Fruit fly (Drosophila melanogaster): ENCODE results near the gene CG3793.

Gene CG3793

DNA sequence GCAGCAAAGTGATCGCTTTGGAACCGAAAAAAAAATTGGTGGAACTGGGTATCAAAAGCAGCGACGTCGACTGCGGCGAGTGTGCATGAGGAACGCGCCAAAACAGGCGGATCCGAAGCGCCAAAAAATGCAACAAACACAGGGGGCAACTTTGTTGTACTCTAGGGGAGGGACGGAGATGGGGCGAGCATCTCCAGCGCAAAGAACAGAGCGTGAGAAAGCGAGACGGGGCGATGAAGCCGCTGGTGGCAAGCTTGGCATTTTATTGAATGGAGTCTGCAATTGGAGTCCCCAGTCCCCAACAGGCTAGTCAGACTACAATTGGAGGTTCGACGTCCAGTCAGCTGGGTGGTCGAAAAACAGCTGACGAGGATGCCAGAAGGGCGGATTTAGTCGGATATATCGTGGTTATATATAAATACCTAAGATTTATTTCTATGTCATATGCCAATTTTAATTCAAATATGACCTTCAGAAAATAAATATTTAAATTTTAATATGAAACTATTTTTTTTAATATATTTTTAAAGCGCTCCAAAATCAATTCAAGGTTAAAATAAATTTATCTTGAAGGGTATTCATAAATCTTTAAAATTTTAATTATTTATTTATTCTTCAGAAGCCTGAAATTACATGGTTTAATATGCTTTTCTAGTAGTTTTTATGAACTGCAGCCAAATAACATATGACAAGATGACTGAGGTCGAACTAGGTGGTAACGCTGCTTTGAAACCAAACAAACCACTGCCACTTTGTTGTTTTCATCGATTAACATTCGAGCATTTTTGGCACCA, 17.2 kb upstream of the CG3793 start (continued):
- TF ChIP-seq fd96Cb (tag; optimal IDR thresholded peaks at IDR 0.05) (peak; percentile 92), ato (GFP tag; IDR thresholded peaks at IDR 0.05; ENCODE audit: partially characterized antibody) (no peak), E2f2 (GFP tag; IDR thresholded peaks at IDR 0.05) (peak; percentile 54; the same call in 1 of the 2 replicates), Sox102F (GFP tag; optimal IDR thresholded peaks at IDR 0.05) (peak; percentile 93), Fer1 (GFP tag; optimal IDR thresholded peaks at IDR 0.05) (peak; percentile 85), sc (optimal IDR thresholded peaks at IDR 0.05) (no peak), sc (GFP tag; optimal IDR thresholded peaks at IDR 0.05) (peak; percentile 93), psq (GFP tag; optimal IDR thresholded peaks at IDR 0.05) (peak; percentile 40), caup (GFP tag; optimal IDR thresholded peaks at IDR 0.05; ENCODE audit: severe bottlenecking) (peak; percentile 87), ems (GFP tag; optimal IDR thresholded peaks at IDR 0.05) (no peak), gem (tag; optimal IDR thresholded peaks at IDR 0.05) (peak; percentile 97), Camta (GFP tag; optimal IDR thresholded peaks at IDR 0.05) (peak; percentile 42), Taf1 (GFP tag; IDR thresholded peaks at IDR 0.05) (peak; percentile 41; the same call in 1 of the 2 replicates), Fer2 (tag; optimal IDR thresholded peaks at IDR 0.05) (peak; percentile 81), Bteb2 (GFP tag; optimal IDR thresholded peaks at IDR 0.05) (peak; percentile 5), CG12391 (tag; optimal IDR thresholded peaks at IDR 0.05) (peak; percentile 95), CG4730 (GFP tag; IDR thresholded peaks at IDR 0.05) (peak; percentile 70), jumu (GFP tag; optimal IDR thresholded peaks at IDR 0.05) (no peak), HLH4C (GFP tag; IDR thresholded peaks at IDR 0.05; ENCODE audit: partially characterized antibody) (no peak), PHDP (tag; optimal IDR thresholded peaks at IDR 0.05) (peak; percentile 91), sr (GFP tag; IDR thresholded peaks at IDR 0.05) (no peak), CG17359 (tag; optimal IDR thresholded peaks at IDR 0.05) (peak; percentile 83), Chrac-16 (GFP tag; optimal IDR thresholded peaks at IDR 0.05) (peak; percentile 78), CG17186 (GFP tag; optimal IDR thresholded peaks at IDR 0.05) (no peak), lola (GFP tag; optimal IDR thresholded peaks at IDR 0.05) (peak in 1 of 3 experiments; percentile 98), bcd (GFP tag; optimal IDR thresholded peaks at IDR 0.05) (peak; percentile 92), CG9817 (tag; optimal IDR thresholded peaks at IDR 0.05) (peak; percentile 88), CG8388 (GFP tag; optimal IDR thresholded peaks at IDR 0.05) (peak; percentile 91), CG17361 (GFP tag; IDR thresholded peaks at IDR 0.05) (peak; percentile 99), tio (GFP tag; optimal IDR thresholded peaks at IDR 0.05) (peak; percentile 89), CG8765 (GFP tag; IDR thresholded peaks at IDR 0.05) (0 out of 2 replicates have a peak, but pooled peaks have one; percentile 39), Dp (GFP tag; optimal IDR thresholded peaks at IDR 0.05) (no peak), chif (GFP tag; optimal IDR thresholded peaks at IDR 0.05) (peak in 1 of 2 experiments; percentile 32), CG7963 (GFP tag; IDR thresholded peaks at IDR 0.05; ENCODE audit: partially characterized antibody) (no peak), Elba2 (GFP tag; optimal IDR thresholded peaks at IDR 0.05) (no peak), BEAF-32 (GFP tag; optimal IDR thresholded peaks at IDR 0.05) (peak; percentile 17), CG12942 (GFP tag; optimal IDR thresholded peaks at IDR 0.05) (peak; percentile 73), CG10321 (GFP tag; IDR thresholded peaks at IDR 0.05) (no peak), CG5953 (GFP tag; IDR thresholded peaks at IDR 0.05) (peak; percentile 43; the same call in 1 of the 2 replicates), CG2116 (GFP tag; optimal IDR thresholded peaks at IDR 0.05) (peak; percentile 66), cas (GFP tag; IDR thresholded peaks at IDR 0.05) (peak; percentile 26; the same call in 1 of the 2 replicates), CG14441 (GFP tag; IDR thresholded peaks at IDR 0.05) (peak; percentile 72; the same call in 1 of the 2 replicates), mirr (GFP tag; optimal IDR thresholded peaks at IDR 0.05) (peak; percentile 10), luna (GFP tag; optimal IDR thresholded peaks at IDR 0.05) (no peak), CTCF (GFP tag; optimal IDR thresholded peaks at IDR 0.05) (peak; percentile 48), CG11085 (GFP tag; IDR thresholded peaks at IDR 0.05) (no peak; the same call in 1 of the 2 replicates), ftz-f1 (GFP tag; optimal IDR thresholded peaks at IDR 0.05) (no peak), CG15479 (GFP tag; optimal IDR thresholded peaks at IDR 0.05) (no peak)

Data from whole organism, embryonic.